Worm (Caenorhabditis elegans) whole organism, L4 larva: ENCODE data around the gene Y69H2.17.

Experiments used
- D1046.2 ChIP-seq: fragments of 200-800 bp; sonication (Bioruptor generic); IDR thresholded peaks from 2 replicates; pipeline ENCODE4 v1.3.6; 2022; ENCODE audit warnings: missing genetic modification characterization, missing compliant biosample characterization
- F37D6.2 ChIP-seq: sonication (generic microtip); optimal IDR thresholded peaks from 2 replicates; lab custom pipeline; 2016; ENCODE audit warnings: mild to moderate bottlenecking, missing genetic modification characterization, missing compliant biosample characterization
- Y75B8A.6 ChIP-seq: fragments of 200-800 bp; sonication (Bioruptor generic); IDR thresholded peaks from 2 replicates; pipeline ENCODE4 v1.3.6; 2022; ENCODE audit warnings: missing genetic modification reagents, missing genetic modification characterization, missing compliant biosample characterization
- aha-1 ChIP-seq: fragments of 150-350 bp; peaks from one replicate; lab custom pipeline; 2014; ENCODE audit warnings: missing biosample characterization, missing genetic modification characterization
- ama-1 ChIP-seq: fragments of 150-350 bp; optimal IDR thresholded peaks from 2 replicates; lab custom pipeline; 2014; ENCODE audit warnings: inconsistent platforms, mixed read lengths
- attf-4 ChIP-seq: sonication (generic microtip); optimal IDR thresholded peaks from 3 replicates; lab custom pipeline; 2017; ENCODE audit warnings: missing biosample characterization, missing genetic modification characterization
- daf-12 ChIP-seq: fragments of 150-350 bp; optimal IDR thresholded peaks from 2 replicates; lab custom pipeline; 2014; ENCODE audit warnings: missing biosample characterization, missing genetic modification reagents, missing genetic modification characterization
- daf-16 ChIP-seq, 3 experiments: sonication (generic microtip); optimal IDR thresholded peaks; 2 replicates each; lab custom pipeline; 2016 to 2017; ENCODE audit warnings: missing genetic modification characterization in 3 of 3, missing genetic modification reagents in 3 of 3, mild to moderate bottlenecking in 2 of 3, missing compliant biosample characterization in 2 of 3, missing biosample characterization in 1 of 3, moderate library complexity in 1 of 3
- dpl-1 ChIP-seq: fragments of 150-350 bp; optimal IDR thresholded peaks from 2 replicates; lab custom pipeline; 2014; ENCODE audit warnings: missing biosample characterization, missing genetic modification reagents, missing genetic modification characterization
- gei-8 ChIP-seq: fragments of 200-800 bp; sonication (Bioruptor generic); optimal IDR thresholded peaks from 2 replicates; lab custom pipeline; 2018; ENCODE audit warnings: mild to moderate bottlenecking, missing genetic modification characterization, missing compliant biosample characterization
- jun-1 ChIP-seq: fragments of 150-350 bp; optimal IDR thresholded peaks from 2 replicates; lab custom pipeline; 2014; ENCODE audit warnings: missing biosample characterization, missing genetic modification reagents, missing genetic modification characterization
- lim-7 ChIP-seq: fragments of 200-800 bp; sonication (Bioruptor generic); IDR thresholded peaks from 2 replicates; pipeline ENCODE4 v1.3.6; 2022; ENCODE audit warnings: missing genetic modification characterization, missing compliant biosample characterization
- lin-29 ChIP-seq: fragments of 200-800 bp; sonication (Bioruptor generic); IDR thresholded peaks from 2 replicates; pipeline ENCODE4 v1.3.6; 2022; ENCODE audit warnings: missing genetic modification reagents, missing genetic modification characterization, missing compliant biosample characterization
- lin-38 ChIP-seq: fragments of 200-800 bp; sonication (Bioruptor generic); IDR thresholded peaks from 2 replicates; pipeline ENCODE4 v1.3.6; 2022; ENCODE audit warnings: missing genetic modification reagents, missing genetic modification characterization, missing compliant biosample characterization
- lin-39 ChIP-seq: fragments of 150-350 bp; optimal IDR thresholded peaks from 2 replicates; lab custom pipeline; 2014; ENCODE audit warnings: missing biosample characterization, missing genetic modification reagents, missing genetic modification characterization
- lsy-2 ChIP-seq, 2 experiments: fragments of 150-350 bp in 1 of 2; sonication (generic microtip) in 1 of 2; optimal IDR thresholded peaks; 2 replicates each; lab custom pipeline; 2014 to 2017; ENCODE audit warnings: missing biosample characterization in 2 of 2, missing genetic modification characterization in 2 of 2
- mdt-29 ChIP-seq: fragments of 200-800 bp; sonication (Bioruptor generic); IDR thresholded peaks from 2 replicates; pipeline ENCODE4 v1.3.6; 2022; ENCODE audit warnings: missing genetic modification reagents, missing genetic modification characterization, missing compliant biosample characterization
- mep-1 ChIP-seq: fragments of 150-350 bp; sonication (generic microtip); optimal IDR thresholded peaks from 3 replicates; lab custom pipeline; 2014; ENCODE audit warnings: missing biosample characterization, missing genetic modification characterization
- nhr-11 ChIP-seq: fragments of 150-350 bp; optimal IDR thresholded peaks from 2 replicates; lab custom pipeline; 2014; ENCODE audit warnings: missing biosample characterization, missing genetic modification characterization
- nhr-237 ChIP-seq: sonication (generic microtip); optimal IDR thresholded peaks from 2 replicates; lab custom pipeline; 2017; ENCODE audit warnings: missing biosample characterization, missing genetic modification characterization
- nhr-25 ChIP-seq: sonication (generic microtip); optimal IDR thresholded peaks from 2 replicates; lab custom pipeline; 2017; ENCODE audit warnings: missing genetic modification characterization, mild to moderate bottlenecking, missing compliant biosample characterization, antibody characterized with exemption, moderate library complexity, borderline replicate concordance; ENCODE audit not compliant: insufficient read depth
- nhr-28 ChIP-seq: fragments of 150-350 bp; optimal IDR thresholded peaks from 2 replicates; lab custom pipeline; 2014; ENCODE audit warnings: missing biosample characterization, missing genetic modification characterization
- nhr-42 ChIP-seq: fragments of 200-800 bp; sonication (Bioruptor generic); IDR thresholded peaks from 2 replicates; pipeline ENCODE4 v1.3.6; 2022; ENCODE audit warnings: missing genetic modification characterization, missing compliant biosample characterization
- pha-4 ChIP-seq, 2 experiments: fragments of 150-350 bp in 1 of 2; fragments of 200-800 bp in 1 of 2; sonication (Bioruptor generic) in 1 of 2; IDR thresholded peaks in 1 of 2; optimal IDR thresholded peaks in 1 of 2; 2 replicates each; pipeline versions ENCODE4 v1.3.6 to Lab custom; 2014 to 2022; ENCODE audit warnings: missing genetic modification characterization in 2 of 2, missing genetic modification reagents in 2 of 2, missing biosample characterization in 1 of 2, missing compliant biosample characterization in 1 of 2
- skn-1 ChIP-seq: fragments of 150-350 bp; optimal IDR thresholded peaks from 2 replicates; lab custom pipeline; 2014; ENCODE audit warnings: missing biosample characterization, missing genetic modification characterization
- snpc-4 ChIP-seq: fragments of 150-350 bp; optimal IDR thresholded peaks from 2 replicates; lab custom pipeline; 2014; ENCODE audit warnings: missing biosample characterization, missing genetic modification characterization
- spr-3 ChIP-seq: fragments of 200-800 bp; sonication (Bioruptor generic); optimal IDR thresholded peaks from 2 replicates; lab custom pipeline; 2018; ENCODE audit warnings: mild to moderate bottlenecking, missing genetic modification characterization, missing compliant biosample characterization
- unc-39 ChIP-seq: sonication (generic microtip); optimal IDR thresholded peaks from 2 replicates; lab custom pipeline; 2017; ENCODE audit warnings: missing biosample characterization, missing genetic modification characterization
- unc-62 ChIP-seq, 3 experiments: fragments of 150-350 bp in 1 of 3; sonication (generic microtip); optimal IDR thresholded peaks in 2 of 3; peaks in 1 of 3; 1 replicate in 1 of 3; 2 replicates in 2 of 3; lab custom pipeline; 2014 to 2017; ENCODE audit warnings: missing biosample characterization in 3 of 3, missing genetic modification characterization in 3 of 3, missing genetic modification reagents in 3 of 3, missing genotype in 1 of 3
- zfp-3 ChIP-seq: fragments of 200-800 bp; sonication (Bioruptor generic); conservative IDR thresholded peaks from 2 replicates; pipeline ENCODE4 v1.3.6; 2022; ENCODE audit warnings: missing genetic modification reagents, missing genetic modification characterization, missing compliant biosample characterization
- zip-11 ChIP-seq: fragments of 200-800 bp; sonication (Bioruptor generic); IDR thresholded peaks from 2 replicates; pipeline ENCODE4 v1.3.6; 2022; ENCODE audit warnings: missing genetic modification characterization, missing compliant biosample characterization

Gene Y69H2.17

DNA sequence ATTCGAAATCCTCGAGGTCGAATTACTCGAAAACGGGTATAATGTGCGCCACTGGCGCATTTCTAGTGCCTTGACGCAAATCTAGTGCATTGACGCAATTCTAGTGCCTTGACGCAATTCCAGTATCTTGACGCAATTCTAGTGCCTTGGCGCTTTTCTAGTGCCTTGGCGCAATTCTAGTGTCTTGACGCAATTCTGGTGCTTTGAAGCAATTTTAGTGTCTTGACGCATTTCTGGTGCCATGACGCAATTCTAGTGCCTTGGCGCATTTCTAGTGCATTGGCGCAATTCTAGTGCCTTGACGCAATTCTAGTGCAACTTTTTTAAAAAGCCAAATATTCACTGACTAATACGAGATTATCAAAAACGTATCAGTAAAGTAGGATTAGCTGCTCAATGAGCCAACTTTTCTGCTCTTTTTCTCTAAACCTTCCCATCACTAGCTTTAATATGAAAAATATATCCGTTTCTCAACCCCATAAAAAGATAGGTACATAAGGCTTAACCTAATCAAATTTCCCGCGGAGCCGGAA lies at the start of gene Y69H2.17:
Gene Y69H2.17 (plus strand): TSS at position 483 of the 533 bp plus-strand sequence.
- TF ChIP-seq unc-62 (GFP tag; optimal IDR thresholded peaks at IDR 0.05 in 1 of 2; lab: Kevin White, UChicago) (peak in 1 of 2 experiments; percentile 30), unc-62 (tag; optimal IDR thresholded peaks at IDR 0.05; lab: Kevin White, UChicago) (no peak), snpc-4 (tag; lab: Kevin White, UChicago) (no peak)
- TF ChIP-seq, all 104 proteins: peak for 1

ce11 chrV:18636248-18636647 lies 48.5 kb upstream of the Y69H2.17 start, which contains the start of gene egas-3:
Gene egas-3 (minus strand): TSS chrV:18636348.
- TF ChIP-seq nhr-11 (tag; lab: Kevin White, UChicago) (no peak), F37D6.2 (tag; lab: Kevin White, UChicago) (no peak), Y75B8A.6 (GFP tag; lab: Robert Waterston, UW) (no peak), lin-39 (no peak), daf-16 (GFP tag; optimal IDR thresholded peaks at IDR 0.05; lab: Kevin White, UChicago) (no peak), daf-16 (tag; optimal IDR thresholded peaks at IDR 0.05; lab: Kevin White, UChicago) (no peak)

- TF ChIP-seq ama-1 (lab: Kevin White, UChicago) = peak; percentile 85
- peak; percentile 33; the same call in 1 of the 2 replicates for TF ChIP-seq mdt-29 (GFP tag; lab: Robert Waterston, UW)
- TF ChIP-seq unc-39 (tag; lab: Kevin White, UChicago) = no peak
- TF ChIP-seq nhr-237 = no peak
- TF ChIP-seq mep-1 (tag; lab: Kevin White, UChicago) = peak; percentile 31
- peak; percentile 8 for TF ChIP-seq nhr-28 (tag; lab: Kevin White, UChicago)
- peak; percentile 58 for TF ChIP-seq nhr-25 (tag; lab: Kevin White, UChicago)
- peak; percentile 18 for TF ChIP-seq aha-1 (tag; lab: Kevin White, UChicago)
- peak in 1 of 2 experiments; percentile 72 for TF ChIP-seq unc-62 (GFP tag; optimal IDR thresholded peaks at IDR 0.05 in 1 of 2; lab: Kevin White, UChicago)
- no peak for TF ChIP-seq unc-62 (tag; optimal IDR thresholded peaks at IDR 0.05; lab: Kevin White, UChicago)
- TF ChIP-seq, all 104 proteins: peak for 7
These were observed 47.0 kb upstream of the Y69H2.17 start for ce11 chrV:18637544-18638366.

DNA sequence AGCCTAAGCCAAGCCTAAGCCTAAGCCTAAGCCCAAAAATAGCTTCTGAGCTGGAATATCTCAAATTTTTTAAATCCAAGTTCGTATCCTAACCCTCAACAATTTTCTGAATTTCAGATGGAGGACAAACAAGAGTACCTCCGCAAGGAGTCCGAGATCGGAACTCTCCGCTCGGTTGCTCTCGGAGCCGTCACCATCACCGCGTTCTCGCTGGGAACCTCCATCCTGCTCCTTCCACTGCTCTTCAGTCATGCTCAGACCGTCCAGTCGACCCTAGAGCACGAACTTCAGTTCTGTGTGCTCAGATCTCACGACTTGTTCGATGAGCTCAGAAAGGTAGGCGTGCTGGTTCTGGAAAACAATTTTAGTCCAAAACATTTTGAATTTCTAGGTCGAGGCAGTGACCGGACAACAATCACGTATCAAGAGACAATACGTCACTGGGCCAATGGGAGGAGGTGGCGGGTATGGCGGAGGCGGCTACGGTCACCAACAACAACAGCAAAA lies 46.3 kb upstream of the Y69H2.17 start, which contains the start of gene col-42:
Gene col-42 (plus strand): TSS at position 118 of the 507 bp plus-strand sequence.
- TF ChIP-seq spr-3 (GFP tag; lab: Kevin White, UChicago) = no peak
- TF ChIP-seq zfp-3 (GFP tag; lab: Robert Waterston, UW) = peak; percentile 14; the same call in 1 of the 2 replicates
- TF ChIP-seq unc-62 (GFP tag; optimal IDR thresholded peaks at IDR 0.05 in 1 of 2; lab: Kevin White, UChicago) = no peak
- TF ChIP-seq unc-62 (tag; optimal IDR thresholded peaks at IDR 0.05; lab: Kevin White, UChicago) = no peak
- no peak for TF ChIP-seq lsy-2 (tag; optimal IDR thresholded peaks at IDR 0.05; lab: Kevin White, UChicago)
- TF ChIP-seq nhr-42 (GFP tag; lab: Robert Waterston, UW) = no peak
- TF ChIP-seq mdt-29 (GFP tag; lab: Robert Waterston, UW) = no peak; the same call in 1 of the 2 replicates
- no peak for TF ChIP-seq pha-4 (GFP tag; IDR thresholded peaks at IDR 0.05; lab: Robert Waterston, UW)
- no peak for TF ChIP-seq pha-4 (tag; optimal IDR thresholded peaks at IDR 0.05; lab: Kevin White, UChicago)
- TF ChIP-seq lin-38 (GFP tag; lab: Robert Waterston, UW) = no peak
- 0 out of 2 replicates have a peak, but pooled peaks have one; percentile 10 for TF ChIP-seq D1046.2 (GFP tag; lab: Robert Waterston, UW)
- TF ChIP-seq lin-29 (GFP tag; lab: Robert Waterston, UW) = no peak
- no peak for TF ChIP-seq daf-16 (GFP tag; optimal IDR thresholded peaks at IDR 0.05; lab: Kevin White, UChicago)
- TF ChIP-seq daf-16 (tag; optimal IDR thresholded peaks at IDR 0.05; lab: Kevin White, UChicago) = no peak
- no peak for TF ChIP-seq daf-12
- TF ChIP-seq jun-1 = no peak
- no peak for TF ChIP-seq gei-8 (GFP tag; lab: Kevin White, UChicago)
- no peak for TF ChIP-seq skn-1 (tag; lab: Kevin White, UChicago)
- no peak for TF ChIP-seq nhr-237
- no peak for TF ChIP-seq lim-7 (GFP tag; lab: Robert Waterston, UW)
- no peak for TF ChIP-seq dpl-1 (GFP tag; lab: Kevin White, UChicago)
- no peak for TF ChIP-seq attf-4 (tag; lab: Kevin White, UChicago)
- peak; percentile 38 for TF ChIP-seq ama-1 (lab: Kevin White, UChicago)
- peak; percentile 11 for TF ChIP-seq nhr-25 (tag; lab: Kevin White, UChicago)
- TF ChIP-seq zip-11 (GFP tag; lab: Robert Waterston, UW) = no peak
